Fruit fly (Drosophila melanogaster) whole organism, embryonic: ENCODE data around the gene Cyp313a4.

ENCODE experiments used
- Antp ChIP-seq: fragments of 200-800 bp; sonication (Bioruptor generic); optimal IDR thresholded peaks from 3 replicates; lab custom pipeline; 2016; ENCODE audit warnings: missing biosample characterization, missing genetic modification characterization
- B-H2 ChIP-seq: fragments of 200-800 bp; sonication (Bioruptor generic); optimal IDR thresholded peaks from 2 replicates; lab custom pipeline; 2018; ENCODE audit warnings: missing biosample characterization, mild to moderate bottlenecking, missing genetic modification characterization
- CG10366 ChIP-seq: fragments of 200-800 bp; sonication (Bioruptor generic); IDR thresholded peaks from 2 replicates; pipeline ENCODE4 v1.3.6; 2022; ENCODE audit warnings: missing biosample characterization, missing genetic modification characterization
- CG10979 ChIP-seq: fragments of 200-800 bp; sonication (Bioruptor generic); optimal IDR thresholded peaks from 2 replicates; lab custom pipeline; 2018; ENCODE audit warnings: missing biosample characterization, mild to moderate bottlenecking, missing genetic modification characterization, moderate library complexity
- CG11504 ChIP-seq: fragments of 200-800 bp; sonication (Bioruptor generic); optimal IDR thresholded peaks from 3 replicates; lab custom pipeline; 2019; ENCODE audit warnings: missing biosample characterization, mild to moderate bottlenecking, missing genetic modification characterization, moderate library complexity
- CG11695 ChIP-seq: fragments of 200-800 bp; sonication (Bioruptor generic); IDR thresholded peaks from 3 replicates; pipeline ENCODE4 v1.3.6; 2022; ENCODE audit warnings: missing biosample characterization, missing genetic modification characterization
- CG12391 ChIP-seq: fragments of 200-800 bp; sonication (Bioruptor generic); optimal IDR thresholded peaks from 3 replicates; lab custom pipeline; 2018; ENCODE audit warnings: missing biosample characterization, mild to moderate bottlenecking, missing genetic modification characterization, moderate library complexity
- CG15601 ChIP-seq: fragments of 200-800 bp; sonication (Bioruptor generic); optimal IDR thresholded peaks from 3 replicates; lab custom pipeline; 2019; ENCODE audit warnings: missing biosample characterization, mild to moderate bottlenecking, missing genetic modification characterization, moderate library complexity
- CG17385 ChIP-seq: fragments of 200-800 bp; sonication (Bioruptor generic); optimal IDR thresholded peaks from 3 replicates; lab custom pipeline; 2018; ENCODE audit warnings: missing biosample characterization, mild to moderate bottlenecking, missing genetic modification characterization
- CG2712 ChIP-seq: fragments of 200-800 bp; optimal IDR thresholded peaks from 3 replicates; lab custom pipeline; 2019; ENCODE audit warnings: missing biosample characterization, mild to moderate bottlenecking, missing genetic modification characterization, moderate library complexity
- CG32532 ChIP-seq: fragments of 200-800 bp; sonication (Bioruptor generic); IDR thresholded peaks from 2 replicates; pipeline ENCODE4 v1.3.6; 2022; ENCODE audit warnings: missing biosample characterization, missing genetic modification characterization
- CG3407 ChIP-seq: fragments of 200-800 bp; sonication (Bioruptor generic); optimal IDR thresholded peaks from 2 replicates; lab custom pipeline; 2018; ENCODE audit warnings: missing biosample characterization, mild to moderate bottlenecking, missing genetic modification characterization
- CG4360 ChIP-seq: fragments of 200-800 bp; sonication (Bioruptor generic); IDR thresholded peaks from 2 replicates; pipeline ENCODE4 v1.3.6; 2022; ENCODE audit warnings: missing biosample characterization, missing genetic modification characterization
- CG8281 ChIP-seq: fragments of 200-800 bp; sonication (Bioruptor generic); optimal IDR thresholded peaks from 2 replicates; lab custom pipeline; 2018; ENCODE audit warnings: missing biosample characterization, mild to moderate bottlenecking, missing genetic modification characterization, moderate library complexity
- CG8944 ChIP-seq: fragments of 200-800 bp; sonication (Bioruptor generic); optimal IDR thresholded peaks from 3 replicates; lab custom pipeline; 2016; ENCODE audit warnings: missing biosample characterization, missing genetic modification characterization
- Deaf1 ChIP-seq: fragments of 200-800 bp; optimal IDR thresholded peaks from 3 replicates; lab custom pipeline; 2019; ENCODE audit warnings: missing biosample characterization, mild to moderate bottlenecking, missing genetic modification characterization, moderate library complexity
- Dek ChIP-seq: fragments of 200-800 bp; sonication (Bioruptor generic); optimal IDR thresholded peaks from 3 replicates; lab custom pipeline; 2019; ENCODE audit warnings: missing biosample characterization, mild to moderate bottlenecking, missing genetic modification characterization, moderate library complexity
- Doc2 ChIP-seq: fragments of 200-800 bp; sonication (Bioruptor generic); IDR thresholded peaks from 2 replicates; pipeline ENCODE4 v1.3.6; 2022; ENCODE audit warnings: missing biosample characterization, missing genetic modification characterization
- ERR ChIP-seq: fragments of 200-800 bp; sonication (Bioruptor generic); optimal IDR thresholded peaks from 2 replicates; lab custom pipeline; 2016; ENCODE audit warnings: missing biosample characterization, missing genetic modification characterization
- Fer1 ChIP-seq: fragments of 200-800 bp; sonication (Bioruptor generic); optimal IDR thresholded peaks from 2 replicates; lab custom pipeline; 2017; ENCODE audit warnings: missing biosample characterization, mild to moderate bottlenecking, missing genetic modification characterization
- HLHmδ ChIP-seq: fragments of 200-800 bp; sonication (Bioruptor generic); optimal IDR thresholded peaks from 2 replicates; lab custom pipeline; 2018; ENCODE audit warnings: missing biosample characterization, mild to moderate bottlenecking, missing genetic modification characterization, moderate library complexity
- Hr78 ChIP-seq, 2 experiments: fragments of 200-800 bp in 1 of 2; fragments of >200 bp in 1 of 2; sonication (Bioruptor generic) in 1 of 2; optimal IDR thresholded peaks; 2 replicates each; lab custom pipeline; 2017 to 2019; ENCODE audit warnings: missing biosample characterization in 2 of 2, missing genetic modification characterization in 2 of 2, mild to moderate bottlenecking in 1 of 2, moderate library complexity in 1 of 2
- Ptx1 ChIP-seq: fragments of 200-800 bp; sonication (Bioruptor generic); IDR thresholded peaks from 2 replicates; pipeline ENCODE4 v1.3.6; 2022; ENCODE audit warnings: missing biosample characterization, missing genetic modification characterization
- Scr ChIP-seq: fragments of 200-800 bp; sonication (Bioruptor generic); IDR thresholded peaks from 2 replicates; pipeline ENCODE4 v1.3.6; 2022; ENCODE audit warnings: missing biosample characterization, missing genetic modification characterization; ENCODE audit not compliant: partially characterized antibody
- bab2 ChIP-seq: fragments of 200-800 bp; sonication (Bioruptor generic); optimal IDR thresholded peaks from 2 replicates; lab custom pipeline; 2016; ENCODE audit warnings: missing biosample characterization, missing genetic modification characterization
- br ChIP-seq: fragments of >200 bp; optimal IDR thresholded peaks from 2 replicates; lab custom pipeline; 2017
- chm ChIP-seq: fragments of 200-800 bp; sonication (Bioruptor generic); IDR thresholded peaks from 2 replicates; pipeline ENCODE4 v1.3.6; 2022; ENCODE audit warnings: missing biosample characterization, missing genetic modification characterization
- cwo ChIP-seq: fragments of 200-800 bp; sonication (Bioruptor generic); optimal IDR thresholded peaks from 3 replicates; lab custom pipeline; 2017; ENCODE audit warnings: missing biosample characterization, missing genetic modification characterization, mild to moderate bottlenecking, moderate library complexity, missing genetic modification reagents
- danr ChIP-seq: fragments of 200-800 bp; sonication (Bioruptor generic); IDR thresholded peaks from 2 replicates; pipeline ENCODE4 v1.3.6; 2022; ENCODE audit warnings: missing biosample characterization, missing genetic modification characterization
- dm ChIP-seq: fragments of 200-800 bp; sonication (Bioruptor generic); optimal IDR thresholded peaks from 3 replicates; lab custom pipeline; 2016; ENCODE audit warnings: missing biosample characterization, missing genetic modification characterization
- dmrt99B ChIP-seq: fragments of 200-800 bp; sonication (Bioruptor generic); optimal IDR thresholded peaks from 2 replicates; lab custom pipeline; 2018; ENCODE audit warnings: missing biosample characterization, mild to moderate bottlenecking, missing genetic modification characterization, moderate library complexity
- dysf ChIP-seq: fragments of 200-800 bp; sonication (Bioruptor generic); IDR thresholded peaks from 3 replicates; pipeline ENCODE4 v1.3.6; 2022; ENCODE audit warnings: missing biosample characterization, missing genetic modification characterization
- ftz-f1 ChIP-seq: fragments of 200-800 bp; sonication (Bioruptor generic); optimal IDR thresholded peaks from 2 replicates; lab custom pipeline; 2016; ENCODE audit warnings: missing biosample characterization, missing genetic modification characterization
- gcm ChIP-seq: fragments of 200-800 bp; sonication (Bioruptor generic); optimal IDR thresholded peaks from 2 replicates; lab custom pipeline; 2019; ENCODE audit warnings: missing biosample characterization, mild to moderate bottlenecking, missing genetic modification characterization, moderate library complexity
- gem ChIP-seq: fragments of 200-800 bp; sonication (Bioruptor generic); optimal IDR thresholded peaks from 2 replicates; lab custom pipeline; 2019; ENCODE audit warnings: missing biosample characterization, mild to moderate bottlenecking, missing genetic modification characterization, moderate library complexity
- nom ChIP-seq: fragments of 200-800 bp; sonication (Bioruptor generic); optimal IDR thresholded peaks from 2 replicates; lab custom pipeline; 2017; ENCODE audit warnings: missing biosample characterization, missing genetic modification characterization, mild to moderate bottlenecking, moderate library complexity, missing genetic modification reagents
- slp2 ChIP-seq: fragments of 200-800 bp; sonication (Bioruptor generic); optimal IDR thresholded peaks from 2 replicates; lab custom pipeline; 2016; ENCODE audit warnings: missing biosample characterization, missing genetic modification characterization
- so ChIP-seq: fragments of 200-800 bp; sonication (Bioruptor generic); IDR thresholded peaks from 3 replicates; pipeline ENCODE4 v1.3.6; 2022; ENCODE audit warnings: missing biosample characterization, missing genetic modification characterization
- stc ChIP-seq: fragments of 200-800 bp; sonication (Bioruptor generic); IDR thresholded peaks from 2 replicates; pipeline ENCODE4 v1.3.6; 2022; ENCODE audit warnings: missing biosample characterization, missing genetic modification characterization
- tin ChIP-seq: fragments of 200-800 bp; sonication (Bioruptor generic); optimal IDR thresholded peaks from 3 replicates; lab custom pipeline; 2016; ENCODE audit warnings: missing biosample characterization, missing genetic modification characterization
- ttk ChIP-seq: fragments of 200-800 bp; sonication (Bioruptor generic); IDR thresholded peaks from 2 replicates; pipeline ENCODE4 v2.1.2; 2022; ENCODE audit warnings: missing biosample characterization, missing genetic modification characterization

Gene Cyp313a4

dm6 chr3R:12719627-12720343 is 38.6 kb upstream of the Cyp313a4 start (continued):
- TF ChIP-seq HLHmδ (GFP tag; lab: Kevin White, UChicago) (no peak), Deaf1 (tag; lab: Kevin White, UChicago) (peak; percentile 99), CG15601 (tag; lab: Kevin White, UChicago) (peak; percentile 1), danr (GFP tag; lab: Robert Waterston, UW) (no peak), dmrt99B (tag; lab: Kevin White, UChicago) (peak; percentile 57), CG12391 (tag; lab: Kevin White, UChicago) (peak; percentile 32), cwo (GFP tag; lab: Kevin White, UChicago) (peak; percentile 29), chm (GFP tag; lab: Robert Waterston, UW) (no peak), gcm (GFP tag; lab: Kevin White, UChicago) (peak; percentile 29), CG17385 (no peak), slp2 (GFP tag; lab: Kevin White, UChicago) (no peak), Fer1 (peak; percentile 60), ttk (GFP tag; lab: Robert Waterston, UW) (no peak), CG4360 (GFP tag; lab: Robert Waterston, UW) (peak; percentile 81), CG10366 (no peak), B-H2 (GFP tag; lab: Kevin White, UChicago) (peak; percentile 9), CG11504 (peak; percentile 63), ERR (GFP tag; lab: Kevin White, UChicago) (peak; percentile 41), ftz-f1 (GFP tag; lab: Kevin White, UChicago) (peak; percentile 17), nom (GFP tag; lab: Kevin White, UChicago) (peak; percentile 71), CG2712 (peak; percentile 69), CG11695 (GFP tag; lab: Robert Waterston, UW) (0 out of 3 replicates have a peak, but pooled peaks have one; percentile 36), stc (GFP tag; lab: Robert Waterston, UW) (peak; percentile 30; the same call in 1 of the 2 replicates), gem (tag; lab: Kevin White, UChicago) (peak; percentile 69), Scr (GFP tag; lab: Robert Waterston, UW) (peak; percentile 27; the same call in 1 of the 2 replicates), Antp (GFP tag; lab: Kevin White, UChicago) (no peak), Ptx1 (GFP tag; lab: Robert Waterston, UW) (peak; percentile 13; the same call in 1 of the 2 replicates), tin (GFP tag; lab: Kevin White, UChicago) (no peak), dysf (GFP tag; lab: Robert Waterston, UW) (peak; percentile 47; the same call in 1 of the 3 replicates), Dek (tag; lab: Kevin White, UChicago) (peak; percentile 37), CG8944 (GFP tag; lab: Kevin White, UChicago) (no peak), CG8281 (tag; lab: Kevin White, UChicago) (peak; percentile 28), Doc2 (GFP tag; lab: Robert Waterston, UW) (no peak), dm (GFP tag; lab: Kevin White, UChicago) (no peak), CG3407 (GFP tag; lab: Kevin White, UChicago) (no peak), so (GFP tag; lab: Robert Waterston, UW) (no peak), CG32532 (GFP tag; lab: Robert Waterston, UW) (peak; percentile 53), br (lab: Kevin White, UChicago) (no peak), Hr78 (GFP tag; optimal IDR thresholded peaks at IDR 0.05; lab: Kevin White, UChicago) (no peak), bab2 (GFP tag; lab: Kevin White, UChicago) (no peak), CG10979 (tag; lab: Kevin White, UChicago) (peak; percentile 36)
